Worm (Caenorhabditis elegans) whole organism, L2 larva: ENCODE results near the gene Y51A2B.2.
"Not testable (repeated sequence)": the region's sequence is repeated elsewhere in the genome, so short reads cannot be mapped to it uniquely, and the experiment has no call there.

Experiments used
- R02D3.7 ChIP-seq: fragments of 150-350 bp; optimal IDR thresholded peaks from 2 replicates; lab custom pipeline; 2014; ENCODE audit warnings: missing biosample characterization, missing genetic modification characterization
- Y55F3AM.14 ChIP-seq: fragments of 200-800 bp; sonication (Bioruptor generic); optimal IDR thresholded peaks from 2 replicates; lab custom pipeline; 2018; ENCODE audit warnings: mild to moderate bottlenecking, missing genetic modification characterization, missing compliant biosample characterization
- ZK546.5 ChIP-seq: sonication (generic microtip); optimal IDR thresholded peaks from 2 replicates; lab custom pipeline; 2017; ENCODE audit warnings: missing biosample characterization, missing genetic modification characterization
- alr-1 ChIP-seq: fragments of 150-350 bp; optimal IDR thresholded peaks from 2 replicates; lab custom pipeline; 2014; ENCODE audit warnings: missing biosample characterization, missing genetic modification characterization
- aly-2 ChIP-seq: fragments of 150-350 bp; optimal IDR thresholded peaks from 2 replicates; lab custom pipeline; 2014; ENCODE audit warnings: missing biosample characterization, missing genetic modification characterization
- ama-1 ChIP-seq: fragments of 150-350 bp; optimal IDR thresholded peaks from 2 replicates; lab custom pipeline; 2018; ENCODE audit warnings: inconsistent platforms
- blmp-1 ChIP-seq: sonication (generic microtip); optimal IDR thresholded peaks from 2 replicates; lab custom pipeline; 2017; ENCODE audit warnings: missing genetic modification characterization, mild to moderate bottlenecking, missing compliant biosample characterization, antibody characterized with exemption, moderate library complexity; ENCODE audit not compliant: insufficient read depth
- ceh-16 ChIP-seq: fragments of 150-350 bp; optimal IDR thresholded peaks from 2 replicates; lab custom pipeline; 2014; ENCODE audit warnings: missing biosample characterization, missing genetic modification characterization
- dmd-4 ChIP-seq: sonication (generic microtip); optimal IDR thresholded peaks from 2 replicates; lab custom pipeline; 2017; ENCODE audit warnings: missing biosample characterization, missing genetic modification characterization
- egl-27 ChIP-seq: sonication (generic microtip); optimal IDR thresholded peaks from 3 replicates; lab custom pipeline; 2017; ENCODE audit warnings: missing biosample characterization, missing genetic modification reagents, missing genetic modification characterization
- elt-3 ChIP-seq: sonication (generic microtip); optimal IDR thresholded peaks from 2 replicates; lab custom pipeline; 2017; ENCODE audit warnings: missing biosample characterization, missing genetic modification characterization
- fos-1 ChIP-seq: fragments of 150-350 bp; optimal IDR thresholded peaks from 2 replicates; lab custom pipeline; 2014; ENCODE audit warnings: missing biosample characterization, missing genetic modification characterization
- lin-11 ChIP-seq: fragments of 150-350 bp; sonication (generic microtip); optimal IDR thresholded peaks from 2 replicates; lab custom pipeline; 2014; ENCODE audit warnings: missing biosample characterization, missing genetic modification characterization, inconsistent platforms, mixed read lengths
- lin-13 ChIP-seq: fragments of 150-350 bp; optimal IDR thresholded peaks from 2 replicates; lab custom pipeline; 2014; ENCODE audit warnings: missing biosample characterization, missing genetic modification reagents, missing genetic modification characterization
- lin-39 ChIP-seq: fragments of 150-350 bp; optimal IDR thresholded peaks from 2 replicates; lab custom pipeline; 2014; ENCODE audit warnings: missing biosample characterization, missing genetic modification reagents, missing genetic modification characterization
- lsy-2 ChIP-seq, 2 experiments: fragments of 150-350 bp in 1 of 2; sonication (generic microtip) in 1 of 2; optimal IDR thresholded peaks; 2 replicates each; lab custom pipeline; 2014 to 2017; ENCODE audit warnings: missing biosample characterization in 2 of 2, missing genetic modification characterization in 2 of 2
- mab-5 ChIP-seq: fragments of 150-350 bp; optimal IDR thresholded peaks from 2 replicates; lab custom pipeline; 2014; ENCODE audit warnings: missing biosample characterization, missing genetic modification characterization
- mbf-1 ChIP-seq: sonication (generic microtip); optimal IDR thresholded peaks from 2 replicates; lab custom pipeline; 2017; ENCODE audit warnings: missing biosample characterization, missing genetic modification characterization
- mdl-1 ChIP-seq, 2 experiments: fragments of 150-350 bp in 1 of 2; sonication (generic microtip) in 1 of 2; optimal IDR thresholded peaks; 2 replicates each; lab custom pipeline; 2017; ENCODE audit warnings: missing biosample characterization in 2 of 2, missing genetic modification characterization in 2 of 2
- nhr-10 ChIP-seq: sonication (generic microtip); optimal IDR thresholded peaks from 2 replicates; lab custom pipeline; 2017; ENCODE audit warnings: missing biosample characterization, missing genetic modification characterization
- nhr-129 ChIP-seq: fragments of 150-350 bp; optimal IDR thresholded peaks from 2 replicates; lab custom pipeline; 2014; ENCODE audit warnings: missing biosample characterization, missing genetic modification characterization
- nhr-237 ChIP-seq: fragments of 150-350 bp; optimal IDR thresholded peaks from 2 replicates; lab custom pipeline; 2014; ENCODE audit warnings: missing biosample characterization, missing genetic modification characterization
- nhr-25 ChIP-seq: fragments of 150-350 bp; sonication (generic microtip); optimal IDR thresholded peaks from 3 replicates; lab custom pipeline; 2014; ENCODE audit warnings: missing biosample characterization, missing genetic modification characterization
- nhr-6 ChIP-seq: fragments of 150-350 bp; optimal IDR thresholded peaks from 2 replicates; lab custom pipeline; 2014; ENCODE audit warnings: missing biosample characterization, missing genetic modification characterization
- nhr-77 ChIP-seq: fragments of 150-350 bp; optimal IDR thresholded peaks from 2 replicates; lab custom pipeline; 2014; ENCODE audit warnings: missing biosample characterization, missing genetic modification characterization
- sem-4 ChIP-seq: fragments of 150-350 bp; optimal IDR thresholded peaks from 2 replicates; lab custom pipeline; 2014; ENCODE audit warnings: missing biosample characterization, missing genetic modification reagents, missing genetic modification characterization
- skn-1 ChIP-seq: sonication (generic microtip); optimal IDR thresholded peaks from 2 replicates; lab custom pipeline; 2017; ENCODE audit warnings: missing biosample characterization, missing genetic modification characterization
- sma-9 ChIP-seq, 2 experiments: fragments of 150-350 bp in 1 of 2; sonication (generic microtip) in 1 of 2; optimal IDR thresholded peaks; 2 replicates each; lab custom pipeline; 2014 to 2016; ENCODE audit warnings: missing genetic modification characterization in 2 of 2, mild to moderate bottlenecking in 1 of 2, missing biosample characterization in 1 of 2, missing compliant biosample characterization in 1 of 2, missing genetic modification reagents in 1 of 2, moderate library complexity in 1 of 2
- snpc-4 ChIP-seq: fragments of 150-350 bp; optimal IDR thresholded peaks from 2 replicates; lab custom pipeline; 2014; ENCODE audit warnings: missing biosample characterization, missing genetic modification characterization
- unc-55 ChIP-seq: fragments of 150-350 bp; sonication (generic microtip); optimal IDR thresholded peaks from 3 replicates; lab custom pipeline; 2014; ENCODE audit warnings: missing biosample characterization, missing genetic modification reagents, missing genetic modification characterization
- unc-62 ChIP-seq: fragments of 150-350 bp; optimal IDR thresholded peaks from 2 replicates; lab custom pipeline; 2014; ENCODE audit warnings: missing biosample characterization, missing genetic modification reagents, missing genetic modification characterization
- zag-1 ChIP-seq: fragments of 150-350 bp; optimal IDR thresholded peaks from 2 replicates; lab custom pipeline; 2014; ENCODE audit warnings: missing biosample characterization, missing genetic modification characterization
- ztf-1 ChIP-seq: fragments of 200-800 bp; sonication (Bioruptor generic); conservative IDR thresholded peaks from 2 replicates; pipeline ENCODE4 v1.3.6; 2022; ENCODE audit warnings: missing genetic modification characterization, missing compliant biosample characterization
- ztf-11 ChIP-seq: sonication (generic microtip); optimal IDR thresholded peaks from 2 replicates; lab custom pipeline; 2017; ENCODE audit warnings: missing biosample characterization, missing genetic modification characterization
- ztf-4 ChIP-seq: fragments of 150-350 bp; optimal IDR thresholded peaks from 2 replicates; lab custom pipeline; 2014; ENCODE audit warnings: missing biosample characterization, missing genetic modification characterization

Y51A2B.2 gene

DNA sequence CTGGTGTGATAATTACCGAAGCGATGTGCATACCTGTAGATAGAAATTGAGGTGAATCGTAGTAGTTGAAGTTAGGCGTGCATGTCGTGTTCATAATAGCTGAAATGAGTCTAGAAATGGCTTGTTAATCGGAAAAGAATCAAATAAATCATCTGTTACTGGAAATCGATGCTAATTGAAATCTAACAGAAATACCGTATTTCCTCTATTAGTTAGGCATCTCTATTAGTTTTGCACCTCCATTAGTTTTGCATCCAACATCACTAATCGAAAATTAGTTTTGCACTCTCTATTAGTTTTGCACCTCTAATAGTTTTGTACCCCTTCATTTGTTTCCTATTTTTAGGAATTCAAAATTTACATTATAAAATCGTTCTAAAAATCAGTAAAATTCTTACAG is 30.5 kb downstream of the Y51A2B.2 start, which contains the start of gene srh-209:
srh-209 (minus strand) TSS at position 101 of the 400 bp plus-strand sequence.
- not testable (repeated sequence) for TF ChIP-seq sma-9 (GFP tag; optimal IDR thresholded peaks at IDR 0.05; lab: Kevin White, UChicago); sma-9 (tag; optimal IDR thresholded peaks at IDR 0.05; lab: Kevin White, UChicago); nhr-77 (tag; lab: Kevin White, UChicago); mab-5

DNA sequence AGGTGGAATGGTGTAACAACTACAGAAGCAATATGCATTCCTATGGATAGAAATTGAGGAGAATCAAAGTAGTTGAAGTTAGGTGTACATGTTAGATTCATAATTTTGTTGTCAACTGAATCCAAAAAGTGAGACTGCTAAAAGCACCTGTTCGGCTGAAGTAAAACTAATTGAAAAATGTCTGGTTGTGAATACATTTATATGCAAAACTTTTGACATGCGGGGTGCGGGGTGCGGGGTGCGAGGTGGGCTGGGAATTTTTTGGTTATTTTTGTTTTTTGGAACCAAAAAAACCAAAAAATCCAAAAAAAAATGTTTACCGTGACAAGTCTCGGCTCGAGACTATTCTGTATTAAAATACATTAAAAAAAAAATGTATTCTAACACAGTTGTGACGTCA is 35.8 kb downstream of the Y51A2B.2 start, which contains the start of gene srh-207:
srh-207 (minus strand) TSS at position 101 of the 400 bp plus-strand sequence.
- TF ChIP-seq nhr-25 (tag; lab: Kevin White, UChicago) (no peak), ama-1 (no peak), nhr-129 (tag; lab: Kevin White, UChicago) (no peak), lin-39 (tag; lab: Kevin White, UChicago) (no peak), ZK546.5 (no peak), egl-27 (tag; lab: Kevin White, UChicago) (no peak), mdl-1 (tag; optimal IDR thresholded peaks at IDR 0.05; lab: Kevin White, UChicago) (no peak)
- TF ChIP-seq, all 48 proteins: peak for 0

DNA sequence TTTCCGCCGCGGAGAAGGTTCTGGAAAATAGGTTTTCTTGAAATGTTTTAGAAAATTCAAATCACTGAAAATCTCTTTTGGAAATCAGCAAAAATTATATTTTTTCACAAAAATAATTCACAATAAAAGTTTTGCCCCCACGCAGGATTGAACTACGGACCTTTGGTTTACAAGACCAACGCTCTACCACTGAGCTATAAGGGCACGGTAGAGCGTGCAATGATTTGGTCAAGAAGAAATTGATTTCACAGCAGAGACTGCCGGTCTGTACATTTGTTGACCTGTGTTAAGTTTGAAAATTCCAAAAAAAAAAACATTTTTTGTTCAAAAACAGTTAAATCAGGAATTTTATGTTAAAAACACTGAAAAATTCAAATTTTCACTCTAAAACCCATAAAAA is 38.1 kb downstream of the Y51A2B.2 start:
- peak; percentile 1 for TF ChIP-seq fos-1 (tag; lab: Kevin White, UChicago)
- TF ChIP-seq lsy-2 (tag; optimal IDR thresholded peaks at IDR 0.05; lab: Kevin White, UChicago), result no peak
- no peak for TF ChIP-seq Y55F3AM.14 (GFP tag; lab: Kevin White, UChicago)
- no peak for TF ChIP-seq ama-1
- no peak for TF ChIP-seq nhr-237 (tag; lab: Kevin White, UChicago)
- no peak for TF ChIP-seq ZK546.5

DNA sequence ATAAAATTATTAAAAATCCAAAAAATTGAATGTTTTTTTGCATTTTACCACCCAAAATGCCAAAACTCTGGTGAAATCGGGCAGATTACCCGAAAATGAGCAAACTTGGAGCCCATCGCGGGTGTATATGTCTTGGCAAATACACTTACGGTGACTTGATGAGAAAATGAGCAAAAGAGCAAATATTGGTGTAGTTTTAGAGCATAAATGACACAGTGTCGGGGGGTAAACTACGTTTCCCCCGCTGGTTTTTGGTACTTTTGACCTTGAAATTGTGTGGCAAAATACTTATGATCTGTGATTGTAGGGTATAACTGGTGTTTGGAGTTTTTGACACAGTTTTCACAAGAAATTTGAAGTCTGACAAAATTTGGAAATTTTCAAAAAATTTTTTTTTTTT is 38.6 kb downstream of the Y51A2B.2 start, which contains the start of gene ZK262.2:
ZK262.2 (minus strand) TSS at position 101 of the 400 bp plus-strand sequence.
- TF ChIP-seq dmd-4 (tag; lab: Kevin White, UChicago) (no peak), sma-9 (GFP tag; optimal IDR thresholded peaks at IDR 0.05; lab: Kevin White, UChicago) (no peak), sma-9 (tag; optimal IDR thresholded peaks at IDR 0.05; lab: Kevin White, UChicago) (no peak), lin-39 (tag; lab: Kevin White, UChicago) (no peak), ZK546.5 (no peak), alr-1 (tag; lab: Kevin White, UChicago) (no peak), snpc-4 (tag; lab: Kevin White, UChicago) (no peak), nhr-77 (tag; lab: Kevin White, UChicago) (no peak), nhr-10 (tag; lab: Kevin White, UChicago) (no peak), nhr-237 (tag; lab: Kevin White, UChicago) (no peak), skn-1 (tag; lab: Kevin White, UChicago) (no peak), unc-55 (GFP tag; lab: Kevin White, UChicago) (no peak), ceh-16 (no peak), R02D3.7 (no peak), mbf-1 (tag; lab: Kevin White, UChicago) (no peak), aly-2 (tag; lab: Kevin White, UChicago) (no peak)

DNA sequence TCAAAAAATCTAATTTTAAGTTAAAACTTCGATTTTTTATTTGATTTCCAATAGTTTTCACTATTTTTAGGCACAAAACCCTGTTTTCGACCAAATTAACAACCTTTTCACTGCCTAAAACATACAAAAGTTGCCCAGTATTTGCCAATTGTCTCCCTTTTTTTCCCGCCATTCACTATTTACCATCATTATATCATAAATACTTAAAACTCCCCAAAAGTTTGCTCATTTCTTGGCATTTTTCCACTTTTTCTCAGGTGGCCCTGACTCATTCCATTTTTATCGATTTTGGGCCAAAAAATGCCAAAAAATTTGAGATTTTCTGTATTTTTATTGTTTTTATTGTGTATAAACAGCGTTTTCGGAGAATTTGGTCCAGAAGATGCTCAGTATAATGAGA is 39.8 kb downstream of the Y51A2B.2 start, which contains the start of gene txt-8:
txt-8 (plus strand) TSS at position 301 of the 400 bp plus-strand sequence.
- no peak for TF ChIP-seq nhr-6
- no peak for TF ChIP-seq unc-62
- TF ChIP-seq zag-1 (tag; lab: Kevin White, UChicago), result no peak
- TF ChIP-seq ztf-4 (tag; lab: Kevin White, UChicago), result no peak
- no peak for TF ChIP-seq lin-13 (GFP tag; lab: Kevin White, UChicago)
- no peak for TF ChIP-seq sma-9 (GFP tag; optimal IDR thresholded peaks at IDR 0.05; lab: Kevin White, UChicago)
- TF ChIP-seq sma-9 (tag; optimal IDR thresholded peaks at IDR 0.05; lab: Kevin White, UChicago), result no peak
- no peak for TF ChIP-seq aly-2 (tag; lab: Kevin White, UChicago)
- no peak for TF ChIP-seq lsy-2 (tag; optimal IDR thresholded peaks at IDR 0.05; lab: Kevin White, UChicago)
- TF ChIP-seq ztf-1, result no peak
- TF ChIP-seq fos-1 (tag; lab: Kevin White, UChicago), result no peak
- no peak for TF ChIP-seq lin-39 (tag; lab: Kevin White, UChicago)
- no peak for TF ChIP-seq ztf-11
- TF ChIP-seq nhr-77 (tag; lab: Kevin White, UChicago), result no peak
- TF ChIP-seq sem-4 (tag; lab: Kevin White, UChicago), result no peak
- no peak for TF ChIP-seq ama-1
- no peak for TF ChIP-seq mdl-1 (tag; optimal IDR thresholded peaks at IDR 0.05; lab: Kevin White, UChicago)
- no peak for TF ChIP-seq blmp-1 (tag; lab: Kevin White, UChicago)
- no peak for TF ChIP-seq lin-11 (tag; lab: Kevin White, UChicago)
- TF ChIP-seq elt-3, result no peak
